Fruit fly (Drosophila melanogaster): ENCODE results near the gene Cka.
A peak's percentile ranks its signal among the peaks of the same experiment; 100 is the strongest.

DNA sequence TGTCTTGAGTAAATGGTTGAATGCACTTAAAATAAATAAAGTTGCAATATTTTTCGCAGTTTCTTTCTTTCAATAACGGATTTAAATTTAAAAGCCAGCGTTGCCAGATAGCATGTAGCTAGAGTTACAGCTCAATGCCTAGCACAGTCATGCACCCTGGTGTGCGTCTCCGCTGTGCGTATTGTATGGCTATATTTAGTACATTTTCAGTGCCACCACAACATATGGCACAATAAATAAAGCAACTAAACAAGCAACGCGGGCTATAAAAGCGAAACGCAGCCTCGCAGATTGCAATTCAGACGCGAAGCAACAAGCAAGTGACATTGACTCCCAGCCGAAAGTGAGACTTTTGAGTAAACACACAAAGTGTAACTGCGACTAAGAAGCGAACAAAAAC lies 31.9 kb upstream of the Cka start, which contains the start of gene Sirup:
- TF ChIP-seq CG5204 (GFP tag; optimal IDR thresholded peaks at IDR 0.05) (no peak), CG1620 (GFP tag; optimal IDR thresholded peaks at IDR 0.05) (no peak), CG7045 (GFP tag; optimal IDR thresholded peaks at IDR 0.05) (no peak), CG7101 (tag; optimal IDR thresholded peaks at IDR 0.05) (peak; percentile 34), Mnt (GFP tag; optimal IDR thresholded peaks at IDR 0.05) (peak; percentile 63)
